Fruit fly (Drosophila melanogaster) whole organism, embryonic: ENCODE data around the gene Tbc1d22.

Experiments used
- CG10543 ChIP-seq: fragments of 200-800 bp; sonication (Bioruptor generic); optimal IDR thresholded peaks from 3 replicates; lab custom pipeline; 2017; ENCODE audit warnings: missing biosample characterization, mild to moderate bottlenecking, missing genetic modification characterization, moderate library complexity
- CG11560 ChIP-seq: fragments of 200-800 bp; sonication (Bioruptor generic); IDR thresholded peaks from 3 replicates; pipeline ENCODE4 v1.3.6; 2022; ENCODE audit warnings: missing biosample characterization, missing genetic modification characterization
- CG12659 ChIP-seq: fragments of 200-800 bp; sonication (Bioruptor generic); optimal IDR thresholded peaks from 3 replicates; lab custom pipeline; 2017; ENCODE audit warnings: mild to moderate bottlenecking, missing biosample characterization, missing genetic modification reagents, missing genetic modification characterization
- CG14441 ChIP-seq: fragments of 200-800 bp; sonication (Bioruptor generic); IDR thresholded peaks from 2 replicates; pipeline ENCODE4 v1.3.6; 2022; ENCODE audit warnings: missing biosample characterization, missing genetic modification characterization
- CG16815 ChIP-seq: fragments of 200-800 bp; sonication (Bioruptor generic); optimal IDR thresholded peaks from 3 replicates; lab custom pipeline; 2017; ENCODE audit warnings: missing biosample characterization, mild to moderate bottlenecking, missing genetic modification characterization
- CG17912 ChIP-seq: fragments of 200-800 bp; sonication (Bioruptor generic); optimal IDR thresholded peaks from 2 replicates; lab custom pipeline; 2018; ENCODE audit warnings: missing biosample characterization, mild to moderate bottlenecking, missing genetic modification characterization
- CG18011 ChIP-seq: fragments of 200-800 bp; sonication (Bioruptor generic); optimal IDR thresholded peaks from 2 replicates; lab custom pipeline; 2017; ENCODE audit warnings: missing biosample characterization, missing genetic modification characterization, mild to moderate bottlenecking, moderate library complexity, missing genotype
- CG18476 ChIP-seq: fragments of 200-800 bp; sonication (Bioruptor generic); optimal IDR thresholded peaks from 2 replicates; lab custom pipeline; 2016; ENCODE audit warnings: missing biosample characterization, mild to moderate bottlenecking, missing genetic modification characterization
- CG3065 ChIP-seq: fragments of 200-800 bp; sonication (Bioruptor generic); optimal IDR thresholded peaks from 2 replicates; lab custom pipeline; 2016; ENCODE audit warnings: missing biosample characterization, missing genetic modification characterization
- CG31365 ChIP-seq: fragments of 200-800 bp; sonication (Bioruptor generic); optimal IDR thresholded peaks from 2 replicates; lab custom pipeline; 2018; ENCODE audit warnings: missing biosample characterization, mild to moderate bottlenecking, missing genetic modification characterization
- CG32767 ChIP-seq: fragments of 200-800 bp; sonication (Bioruptor generic); IDR thresholded peaks from 2 replicates; pipeline ENCODE4 v1.3.6; 2022; ENCODE audit warnings: missing biosample characterization, missing genetic modification characterization
- CG34224 ChIP-seq: fragments of 200-800 bp; sonication (Bioruptor generic); IDR thresholded peaks from 3 replicates; pipeline ENCODE4 v1.3.6; 2022; ENCODE audit warnings: missing biosample characterization, missing genetic modification characterization; ENCODE audit not compliant: partially characterized antibody
- CG34422 ChIP-seq: fragments of 200-800 bp; sonication (Bioruptor generic); IDR thresholded peaks from 3 replicates; pipeline ENCODE4 v1.3.6; 2022; ENCODE audit warnings: missing biosample characterization, missing genetic modification characterization
- CG3847 ChIP-seq: fragments of 200-800 bp; sonication (Bioruptor generic); IDR thresholded peaks from 2 replicates; pipeline ENCODE4 v1.3.6; 2022; ENCODE audit warnings: missing biosample characterization, missing genetic modification characterization
- CG3995 ChIP-seq: fragments of 200-800 bp; sonication (Bioruptor generic); optimal IDR thresholded peaks from 3 replicates; lab custom pipeline; 2016; ENCODE audit warnings: missing biosample characterization, missing genetic modification characterization
- CG4730 ChIP-seq: fragments of 200-800 bp; sonication (Bioruptor generic); IDR thresholded peaks from 2 replicates; pipeline ENCODE4 v1.3.6; 2022; ENCODE audit warnings: missing biosample characterization, missing genetic modification characterization
- CG6175 ChIP-seq: fragments of 200-800 bp; sonication (Bioruptor generic); IDR thresholded peaks from 3 replicates; pipeline ENCODE4 v1.3.6; 2022; ENCODE audit warnings: missing biosample characterization, missing genetic modification characterization
- CG8281 ChIP-seq: fragments of 200-800 bp; sonication (Bioruptor generic); optimal IDR thresholded peaks from 2 replicates; lab custom pipeline; 2018; ENCODE audit warnings: missing biosample characterization, mild to moderate bottlenecking, missing genetic modification characterization, moderate library complexity
- CG9609 ChIP-seq: fragments of 200-800 bp; sonication (Bioruptor generic); optimal IDR thresholded peaks from 3 replicates; lab custom pipeline; 2016; ENCODE audit warnings: missing biosample characterization, missing genetic modification characterization
- CG9727 ChIP-seq: fragments of 200-800 bp; sonication (Bioruptor generic); optimal IDR thresholded peaks from 3 replicates; lab custom pipeline; 2017; ENCODE audit warnings: missing biosample characterization, mild to moderate bottlenecking, missing genetic modification characterization
- CG9932 ChIP-seq: fragments of 200-800 bp; sonication (Bioruptor generic); IDR thresholded peaks from 2 replicates; pipeline ENCODE4 v1.3.6; 2022; ENCODE audit warnings: missing biosample characterization, missing genetic modification characterization
- CkIIα-i1 ChIP-seq: fragments of 200-800 bp; sonication (Bioruptor generic); IDR thresholded peaks from 2 replicates; pipeline ENCODE4 v1.3.6; 2022; ENCODE audit warnings: missing biosample characterization, missing genetic modification characterization
- CoRest ChIP-seq: fragments of 200-800 bp; sonication (Bioruptor generic); optimal IDR thresholded peaks from 3 replicates; lab custom pipeline; 2018; ENCODE audit warnings: missing biosample characterization, mild to moderate bottlenecking, missing genetic modification characterization, moderate library complexity
- Dfd ChIP-seq, 2 experiments: fragments of >200 bp; optimal IDR thresholded peaks; 2 replicates each; lab custom pipeline; 2017; ENCODE audit warnings: missing biosample characterization in 2 of 2, missing genetic modification characterization in 2 of 2
- Dref ChIP-seq: fragments of 200-800 bp; sonication (Bioruptor generic); IDR thresholded peaks from 2 replicates; pipeline ENCODE4 v1.3.6; 2022; ENCODE audit warnings: missing biosample characterization, missing genetic modification characterization
- Hr3 ChIP-seq: fragments of 200-800 bp; sonication (Bioruptor generic); optimal IDR thresholded peaks from 3 replicates; lab custom pipeline; 2016; ENCODE audit warnings: missing biosample characterization, missing genetic modification characterization
- Myb ChIP-seq: fragments of 200-800 bp; sonication (Bioruptor generic); optimal IDR thresholded peaks from 2 replicates; lab custom pipeline; 2016; ENCODE audit warnings: missing biosample characterization, missing genetic modification characterization
- Nf-YC ChIP-seq: fragments of 200-800 bp; optimal IDR thresholded peaks from 3 replicates; lab custom pipeline; 2019; ENCODE audit warnings: missing biosample characterization, mild to moderate bottlenecking, missing genetic modification characterization, moderate library complexity
- Sox102F ChIP-seq: fragments of 200-800 bp; sonication (Bioruptor generic); optimal IDR thresholded peaks from 2 replicates; lab custom pipeline; 2018; ENCODE audit warnings: missing biosample characterization, mild to moderate bottlenecking, missing genetic modification characterization, moderate library complexity
- Taf1 ChIP-seq: fragments of 200-800 bp; sonication (Bioruptor generic); IDR thresholded peaks from 2 replicates; pipeline ENCODE4 v1.3.6; 2022; ENCODE audit warnings: missing biosample characterization, missing genetic modification characterization
- Vsx1 ChIP-seq: fragments of 200-800 bp; sonication (Bioruptor generic); optimal IDR thresholded peaks from 2 replicates; lab custom pipeline; 2017; ENCODE audit warnings: missing biosample characterization, mild to moderate bottlenecking, missing genetic modification characterization, missing genetic modification reagents
- ab ChIP-seq: fragments of 200-800 bp; sonication (Bioruptor generic); optimal IDR thresholded peaks from 2 replicates; lab custom pipeline; 2016; ENCODE audit warnings: missing biosample characterization, missing genetic modification characterization
- al ChIP-seq: fragments of 200-800 bp; sonication (Bioruptor generic); IDR thresholded peaks from 2 replicates; pipeline ENCODE4 v1.3.6; 2022; ENCODE audit warnings: missing biosample characterization, missing genetic modification characterization
- cwo ChIP-seq: fragments of 200-800 bp; sonication (Bioruptor generic); optimal IDR thresholded peaks from 3 replicates; lab custom pipeline; 2017; ENCODE audit warnings: missing biosample characterization, missing genetic modification characterization, mild to moderate bottlenecking, moderate library complexity, missing genetic modification reagents
- dmrt11E ChIP-seq: fragments of 200-800 bp; sonication (Bioruptor generic); optimal IDR thresholded peaks from 3 replicates; lab custom pipeline; 2018; ENCODE audit warnings: missing biosample characterization, mild to moderate bottlenecking, missing genetic modification characterization, moderate library complexity
- gfzf ChIP-seq: fragments of 200-800 bp; sonication (Bioruptor generic); optimal IDR thresholded peaks from 2 replicates; lab custom pipeline; 2016; ENCODE audit warnings: missing biosample characterization, mild to moderate bottlenecking, missing genetic modification characterization, moderate library complexity
- hbn ChIP-seq: fragments of 200-800 bp; sonication (Bioruptor generic); IDR thresholded peaks from 2 replicates; pipeline ENCODE4 v1.3.6; 2022; ENCODE audit warnings: missing biosample characterization, missing genetic modification characterization; ENCODE audit not compliant: partially characterized antibody
- nerfin-2 ChIP-seq: fragments of 200-800 bp; sonication (Bioruptor generic); IDR thresholded peaks from 2 replicates; pipeline ENCODE4 v1.3.6; 2022; ENCODE audit warnings: missing biosample characterization, missing genetic modification characterization; ENCODE audit not compliant: partially characterized antibody
- onecut ChIP-seq: fragments of 200-800 bp; sonication (Bioruptor generic); IDR thresholded peaks from 2 replicates; pipeline ENCODE4 v1.3.6; 2022; ENCODE audit warnings: missing biosample characterization, missing genetic modification characterization
- org-1 ChIP-seq: fragments of 200-800 bp; sonication (Bioruptor generic); optimal IDR thresholded peaks from 2 replicates; lab custom pipeline; 2017; ENCODE audit warnings: missing biosample characterization, missing genetic modification characterization
- pan ChIP-seq, 4 experiments: fragments of >200 bp in 3 of 4; fragments of 200-800 bp in 1 of 4; sonication (Bioruptor generic) in 1 of 4; optimal IDR thresholded peaks in 3 of 4; IDR thresholded peaks in 1 of 4; 2 replicates each; pipeline versions ENCODE4 v1.3.6 to Lab custom; 2017 to 2022; ENCODE audit warnings: missing biosample characterization in 2 of 4, missing genetic modification characterization in 2 of 4, mixed read lengths in 1 of 4
- pita ChIP-seq: fragments of 200-800 bp; sonication (Bioruptor generic); optimal IDR thresholded peaks from 2 replicates; lab custom pipeline; 2017; ENCODE audit warnings: missing biosample characterization, mild to moderate bottlenecking, missing genetic modification characterization
- sens ChIP-seq: fragments of 200-800 bp; sonication (Bioruptor generic); peaks from one replicate; lab custom pipeline; 2016; ENCODE audit warnings: missing biosample characterization, missing genetic modification characterization
- sens-2 ChIP-seq: fragments of 200-800 bp; sonication (Bioruptor generic); IDR thresholded peaks from 2 replicates; pipeline ENCODE4 v1.3.6; 2022; ENCODE audit warnings: missing biosample characterization, missing genetic modification characterization
- sima ChIP-seq: fragments of 200-800 bp; sonication (Bioruptor generic); optimal IDR thresholded peaks from 2 replicates; lab custom pipeline; 2016; ENCODE audit warnings: missing biosample characterization, missing genetic modification characterization
- sqz ChIP-seq: fragments of 200-800 bp; sonication (Bioruptor generic); optimal IDR thresholded peaks from 3 replicates; lab custom pipeline; 2018; ENCODE audit warnings: missing biosample characterization, mild to moderate bottlenecking, missing genetic modification characterization
- sr ChIP-seq: fragments of 200-800 bp; sonication (Bioruptor generic); IDR thresholded peaks from 3 replicates; pipeline ENCODE4 v1.3.6; 2022; ENCODE audit warnings: missing biosample characterization, missing genetic modification characterization
- ttk ChIP-seq: fragments of 200-800 bp; sonication (Bioruptor generic); IDR thresholded peaks from 2 replicates; pipeline ENCODE4 v2.1.2; 2022; ENCODE audit warnings: missing biosample characterization, missing genetic modification characterization
- yki ChIP-seq: fragments of >200 bp; optimal IDR thresholded peaks from 3 replicates; lab custom pipeline; 2018
- z ChIP-seq: fragments of 200-800 bp; sonication (Bioruptor generic); IDR thresholded peaks from 3 replicates; pipeline ENCODE4 v1.3.6; 2022; ENCODE audit warnings: missing biosample characterization, missing genetic modification characterization

Tbc1d22 gene

DNA sequence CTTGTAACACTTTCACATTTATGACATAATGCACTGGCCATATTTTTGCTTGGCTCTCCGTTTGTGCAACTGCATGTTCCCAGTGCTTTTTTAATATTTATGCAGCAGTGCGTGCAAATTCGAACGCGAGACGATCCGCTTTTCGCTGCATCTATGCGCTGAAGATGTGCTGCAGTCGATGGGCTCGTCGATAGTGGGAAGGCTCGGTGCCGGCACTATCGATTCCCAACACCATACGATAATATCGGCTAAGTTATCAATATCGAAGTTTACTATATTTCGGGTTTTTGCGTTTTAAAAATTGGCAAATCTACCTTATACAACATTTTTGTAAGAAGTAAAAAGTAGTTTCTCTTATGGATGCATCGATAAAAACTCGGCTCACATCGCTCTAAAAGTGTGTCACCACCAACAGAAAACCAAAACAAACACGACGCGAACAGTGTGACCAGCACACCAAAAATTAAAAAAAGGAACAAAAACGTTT, 4.3 kb upstream of the Tbc1d22 start, which contains the start of gene RhoGAP93B (continued):
- TF ChIP-seq cwo (GFP tag; lab: Kevin White, UChicago) (peak; percentile 71), hbn (GFP tag; lab: Robert Waterston, UW) (peak; percentile 100), Taf1 (GFP tag; lab: Robert Waterston, UW) (peak; percentile 80), CG34422 (GFP tag; lab: Robert Waterston, UW) (peak; percentile 94), CG8281 (peak; percentile 26), ab (GFP tag; lab: Kevin White, UChicago) (peak; percentile 7), CG18476 (GFP tag; lab: Kevin White, UChicago) (peak; percentile 80), CG10543 (GFP tag; lab: Kevin White, UChicago) (peak; percentile 85), gfzf (GFP tag; lab: Kevin White, UChicago) (peak; percentile 83), CG6175 (GFP tag; lab: Robert Waterston, UW) (peak; percentile 85), Vsx1 (GFP tag; lab: Kevin White, UChicago) (no peak), CoRest (tag; lab: Kevin White, UChicago) (peak; percentile 83), ttk (GFP tag; lab: Robert Waterston, UW) (peak; percentile 89), CG4730 (GFP tag; lab: Robert Waterston, UW) (peak; percentile 81), CG3065 (peak; percentile 54), CG18011 (peak; percentile 78), CG9727 (GFP tag; lab: Kevin White, UChicago) (peak; percentile 90), Hr3 (GFP tag; lab: Kevin White, UChicago) (peak; percentile 89), sens-2 (peak; percentile 92), nerfin-2 (peak; percentile 99), onecut (GFP tag; lab: Robert Waterston, UW) (peak; percentile 76), pita (GFP tag; lab: Kevin White, UChicago) (no peak), CkIIα-i1 (GFP tag; lab: Robert Waterston, UW) (peak; percentile 55; the same call in 1 of the 2 replicates), CG12659 (peak; percentile 92), Nf-YC (peak; percentile 77), Sox102F (GFP tag; lab: Kevin White, UChicago) (peak; percentile 82), pan (optimal IDR thresholded peaks at IDR 0.05; lab: Kevin White, UChicago) (no peak), pan (GFP tag; optimal IDR thresholded peaks at IDR 0.05 in 1 of 2, IDR thresholded peaks at IDR 0.05 in 1 of 2) (peak in 1 of 2 experiments; percentile 82), CG3995 (GFP tag; lab: Kevin White, UChicago) (peak; percentile 51), CG16815 (peak; percentile 71), dmrt11E (peak; percentile 73), Dref (GFP tag; lab: Robert Waterston, UW) (peak; percentile 88), sima (peak; percentile 71), CG34224 (GFP tag; lab: Robert Waterston, UW) (peak; percentile 100), z (no peak), CG9932 (peak; percentile 99), CG3847 (GFP tag; lab: Robert Waterston, UW) (peak; percentile 92), yki (lab: Kevin White, UChicago) (no peak), sens (GFP tag; lab: Kevin White, UChicago) (peak; percentile 98), CG9609 (GFP tag; lab: Kevin White, UChicago) (peak; percentile 93), CG11560 (tag; lab: Robert Waterston, UW) (peak; percentile 81; the same call in 2 of the 3 replicates), sqz (GFP tag; lab: Kevin White, UChicago) (no peak), CG31365 (tag; lab: Kevin White, UChicago) (peak; percentile 47), Dfd (GFP tag; optimal IDR thresholded peaks at IDR 0.05; lab: Kevin White, UChicago) (no peak), al (GFP tag; lab: Robert Waterston, UW) (peak; percentile 91), CG17912 (GFP tag; lab: Kevin White, UChicago) (peak; percentile 43), CG14441 (GFP tag; lab: Robert Waterston, UW) (peak; percentile 92), sr (GFP tag; lab: Robert Waterston, UW) (no peak), CG32767 (GFP tag; lab: Robert Waterston, UW) (peak; percentile 80; the same call in 1 of the 2 replicates), org-1 (GFP tag; lab: Kevin White, UChicago) (no peak), Myb (peak; percentile 92)
